Fruit fly (Drosophila melanogaster): ENCODE data around the gene sky.

- no peak for TF ChIP-seq CG9705 (GFP tag; optimal IDR thresholded peaks at IDR 0.05)
- TF ChIP-seq Hr83 (GFP tag; optimal IDR thresholded peaks at IDR 0.05; ENCODE audit: poor library complexity, severe bottlenecking) = no peak
- TF ChIP-seq dmrt93B (GFP tag; optimal IDR thresholded peaks at IDR 0.05) = no peak
- TF ChIP-seq h (GFP tag; optimal IDR thresholded peaks at IDR 0.05) = no peak
- TF ChIP-seq Hr78 (GFP tag; optimal IDR thresholded peaks at IDR 0.05) = no peak
- TF ChIP-seq brk (GFP tag; optimal IDR thresholded peaks at IDR 0.05) = no peak
- TF ChIP-seq lola (GFP tag; optimal IDR thresholded peaks at IDR 0.05) = no peak
- TF ChIP-seq fru (GFP tag; optimal IDR thresholded peaks at IDR 0.05) = no peak
- TF ChIP-seq usp (GFP tag; optimal IDR thresholded peaks at IDR 0.05) = no peak
- TF ChIP-seq rgr (GFP tag; optimal IDR thresholded peaks at IDR 0.05) = no peak
- no peak for TF ChIP-seq dsf (GFP tag; optimal IDR thresholded peaks at IDR 0.05; ENCODE audit: borderline replicate concordance)
- TF ChIP-seq Sp1 (GFP tag; optimal IDR thresholded peaks at IDR 0.05) = no peak
- TF ChIP-seq CG32264 (GFP tag; optimal IDR thresholded peaks at IDR 0.05) = no peak
These were observed 41.3 kb upstream of the sky start for dm6 chr2L:20960019-20960525.
